Worm (Caenorhabditis elegans) whole organism, young adult: Measurements from ENCODE around the gene R10E9.4.

Source experiments
- B0019.2 ChIP-seq: fragments of 200-800 bp; sonication (Bioruptor generic); conservative IDR thresholded peaks from 2 replicates; pipeline ENCODE4 v1.3.6; 2022; ENCODE audit warnings: missing genetic modification reagents, missing genetic modification characterization, missing compliant biosample characterization
- B0261.1 ChIP-seq: sonication (generic microtip); optimal IDR thresholded peaks from 2 replicates; lab custom pipeline; 2016; ENCODE audit warnings: mild to moderate bottlenecking, missing genetic modification characterization, moderate library complexity, missing compliant biosample characterization
- B0336.3 ChIP-seq: fragments of 200-800 bp; sonication (Bioruptor generic); IDR thresholded peaks from 2 replicates; pipeline ENCODE4 v1.3.6; 2022; ENCODE audit warnings: missing genetic modification characterization, missing compliant biosample characterization
- C06A6.2 ChIP-seq: fragments of 200-800 bp; sonication (Bioruptor generic); conservative IDR thresholded peaks from 2 replicates; pipeline ENCODE4 v1.3.6; 2022; ENCODE audit warnings: missing genetic modification characterization, missing compliant biosample characterization
- D2030.7 ChIP-seq: fragments of 200-800 bp; sonication (Bioruptor generic); IDR thresholded peaks from 2 replicates; pipeline ENCODE4 v1.3.6; 2022; ENCODE audit warnings: missing genetic modification reagents, missing genetic modification characterization, missing compliant biosample characterization
- F37B4.10 ChIP-seq: fragments of 200-800 bp; sonication (Bioruptor generic); IDR thresholded peaks from 2 replicates; pipeline ENCODE4 v1.3.6; 2022; ENCODE audit warnings: missing genetic modification characterization, missing compliant biosample characterization
- F39B2.1 ChIP-seq: fragments of 200-800 bp; sonication (Bioruptor generic); IDR thresholded peaks from 2 replicates; pipeline ENCODE4 v1.3.6; 2022; ENCODE audit warnings: missing genetic modification reagents, missing genetic modification characterization, missing compliant biosample characterization
- F57C9.4 ChIP-seq: sonication (generic microtip); optimal IDR thresholded peaks from 2 replicates; lab custom pipeline; 2017; ENCODE audit warnings: mild to moderate bottlenecking, missing genetic modification characterization, missing compliant biosample characterization
- Y53G8AR.9 ChIP-seq: fragments of 200-800 bp; sonication (Bioruptor generic); conservative IDR thresholded peaks from 2 replicates; pipeline ENCODE4 v1.3.6; 2022; ENCODE audit warnings: missing genetic modification reagents, missing genetic modification characterization, missing compliant biosample characterization
- ZK185.1 ChIP-seq: sonication (generic microtip); optimal IDR thresholded peaks from 2 replicates; lab custom pipeline; 2016; ENCODE audit warnings: mild to moderate bottlenecking, missing genetic modification characterization, missing compliant biosample characterization; ENCODE audit not compliant: poor library complexity, severe bottlenecking
- ama-1 ChIP-seq, 3 experiments: fragments of 150-350 bp in 1 of 3; sonication (generic microtip) in 2 of 3; optimal IDR thresholded peaks; 2 replicates each; lab custom pipeline; 2014 to 2018; ENCODE audit warnings: missing biosample characterization in 2 of 3, missing genetic modification characterization in 2 of 3, missing genetic modification reagents in 2 of 3
- aptf-3 ChIP-seq: fragments of 200-800 bp; sonication (Bioruptor generic); IDR thresholded peaks from 2 replicates; pipeline ENCODE4 v1.3.6; 2022; ENCODE audit warnings: missing genetic modification characterization, missing compliant biosample characterization
- athp-1 ChIP-seq: sonication (generic microtip); optimal IDR thresholded peaks from 2 replicates; lab custom pipeline; 2017; ENCODE audit warnings: mild to moderate bottlenecking, missing genetic modification characterization, missing compliant biosample characterization
- attf-3 ChIP-seq: fragments of 200-800 bp; sonication (Bioruptor generic); conservative IDR thresholded peaks from 2 replicates; pipeline ENCODE4 v1.3.6; 2022; ENCODE audit warnings: missing genetic modification reagents, missing genetic modification characterization, missing compliant biosample characterization
- bed-1 ChIP-seq: fragments of 200-800 bp; sonication (Bioruptor generic); IDR thresholded peaks from 2 replicates; pipeline ENCODE4 v1.3.6; 2022; ENCODE audit warnings: missing genetic modification reagents, missing genetic modification characterization, missing compliant biosample characterization
- bed-2 ChIP-seq: fragments of 200-800 bp; sonication (Bioruptor generic); IDR thresholded peaks from 2 replicates; pipeline ENCODE4 v1.3.6; 2022; ENCODE audit warnings: missing genetic modification reagents, missing genetic modification characterization, missing compliant biosample characterization
- cebp-2 ChIP-seq: fragments of 200-800 bp; sonication (Bioruptor generic); IDR thresholded peaks from 2 replicates; pipeline ENCODE4 v1.3.6; 2022; ENCODE audit warnings: missing genetic modification characterization, missing compliant biosample characterization
- ceh-100 ChIP-seq: fragments of 200-800 bp; sonication (Bioruptor generic); IDR thresholded peaks from 2 replicates; pipeline ENCODE4 v1.3.6; 2022; ENCODE audit warnings: missing genetic modification reagents, missing genetic modification characterization, missing compliant biosample characterization
- ceh-40 ChIP-seq: fragments of 200-800 bp; sonication (Bioruptor generic); IDR thresholded peaks from 2 replicates; pipeline ENCODE4 v1.3.6; 2022; ENCODE audit warnings: missing genetic modification characterization, missing compliant biosample characterization
- dpl-1 ChIP-seq: fragments of 150-350 bp; optimal IDR thresholded peaks from 2 replicates; lab custom pipeline; 2014; ENCODE audit warnings: missing biosample characterization, missing genetic modification reagents, missing genetic modification characterization
- egl-18 ChIP-seq: fragments of 200-800 bp; sonication (Bioruptor generic); IDR thresholded peaks from 2 replicates; pipeline ENCODE4 v1.3.6; 2022; ENCODE audit warnings: missing genetic modification reagents, missing genetic modification characterization, missing compliant biosample characterization
- egl-44 ChIP-seq: fragments of 200-800 bp; sonication (Bioruptor generic); IDR thresholded peaks from 2 replicates; pipeline ENCODE4 v1.3.6; 2022; ENCODE audit warnings: missing genetic modification reagents, missing genetic modification characterization, missing compliant biosample characterization
- egrh-3 ChIP-seq: fragments of 200-800 bp; sonication (Bioruptor generic); IDR thresholded peaks from 2 replicates; pipeline ENCODE4 v1.3.6; 2022; ENCODE audit warnings: missing genetic modification reagents, missing genetic modification characterization, missing compliant biosample characterization
- ekl-4 ChIP-seq: fragments of 200-800 bp; sonication (Bioruptor generic); IDR thresholded peaks from 2 replicates; pipeline ENCODE4 v1.3.6; 2022; ENCODE audit warnings: missing genetic modification reagents, missing genetic modification characterization, missing compliant biosample characterization
- hlh-12 ChIP-seq: sonication (generic microtip); optimal IDR thresholded peaks from 2 replicates; lab custom pipeline; 2016; ENCODE audit warnings: missing genetic modification characterization, missing compliant biosample characterization
- hmg-1.2 ChIP-seq: fragments of 200-800 bp; sonication (Bioruptor generic); IDR thresholded peaks from 2 replicates; pipeline ENCODE4 v1.3.6; 2022; ENCODE audit warnings: missing genetic modification reagents, missing genetic modification characterization, missing compliant biosample characterization
- hsf-1 ChIP-seq: fragments of 200-800 bp; sonication (Bioruptor generic); IDR thresholded peaks from 2 replicates; pipeline ENCODE4 v1.3.6; 2022; ENCODE audit warnings: missing genetic modification reagents, missing genetic modification characterization, missing compliant biosample characterization
- let-607 ChIP-seq, 2 experiments: fragments of 200-800 bp in 1 of 2; sonication (Bioruptor generic) in 1 of 2; sonication (generic microtip) in 1 of 2; optimal IDR thresholded peaks; 2 replicates each; lab custom pipeline; 2016 to 2018; ENCODE audit warnings: mild to moderate bottlenecking in 2 of 2, missing compliant biosample characterization in 2 of 2, missing genetic modification characterization in 2 of 2, moderate library complexity in 2 of 2, missing genotype in 1 of 2
- lin-40 ChIP-seq: sonication (generic microtip); optimal IDR thresholded peaks from 2 replicates; lab custom pipeline; 2016; ENCODE audit warnings: missing genetic modification characterization, mild to moderate bottlenecking, missing compliant biosample characterization, missing genotype, missing genetic modification reagents
- lsy-27 ChIP-seq: sonication (generic microtip); optimal IDR thresholded peaks from 2 replicates; lab custom pipeline; 2017; ENCODE audit warnings: missing genetic modification characterization, mild to moderate bottlenecking, missing compliant biosample characterization, antibody characterized with exemption, missing genotype, borderline replicate concordance; ENCODE audit not compliant: insufficient read depth
- madf-10 ChIP-seq: sonication (generic microtip); optimal IDR thresholded peaks from 2 replicates; lab custom pipeline; 2016; ENCODE audit warnings: mild to moderate bottlenecking, missing genetic modification characterization, missing compliant biosample characterization
- madf-8 ChIP-seq: fragments of 200-800 bp; sonication (Bioruptor generic); conservative IDR thresholded peaks from 2 replicates; pipeline ENCODE4 v1.3.6; 2022; ENCODE audit warnings: missing genetic modification reagents, missing genetic modification characterization, missing compliant biosample characterization
- mcd-1 ChIP-seq: fragments of 200-800 bp; sonication (Bioruptor generic); IDR thresholded peaks from 2 replicates; pipeline ENCODE4 v1.3.6; 2022; ENCODE audit warnings: missing genetic modification reagents, missing genetic modification characterization, missing compliant biosample characterization
- mes-4 ChIP-seq: sonication (generic microtip); optimal IDR thresholded peaks from 2 replicates; lab custom pipeline; 2016; ENCODE audit warnings: missing genotype, missing genetic modification characterization, missing compliant biosample characterization
- nfya-2 ChIP-seq: fragments of 200-800 bp; sonication (Bioruptor generic); IDR thresholded peaks from 2 replicates; pipeline ENCODE4 v1.3.6; 2022; ENCODE audit warnings: missing genetic modification reagents, missing genetic modification characterization, missing compliant biosample characterization
- nhr-80 ChIP-seq: sonication (generic microtip); optimal IDR thresholded peaks from 2 replicates; lab custom pipeline; 2016; ENCODE audit warnings: missing genetic modification characterization, missing compliant biosample characterization
- nhr-90 ChIP-seq: sonication (generic microtip); optimal IDR thresholded peaks from 2 replicates; lab custom pipeline; 2016; ENCODE audit warnings: missing genotype, mild to moderate bottlenecking, missing genetic modification characterization, missing compliant biosample characterization
- pbrm-1 ChIP-seq: fragments of 200-800 bp; sonication (Bioruptor generic); IDR thresholded peaks from 2 replicates; pipeline ENCODE4 v1.3.6; 2022; ENCODE audit warnings: missing genetic modification reagents, missing genetic modification characterization, missing compliant biosample characterization
- rpc-1 ChIP-seq, 2 experiments: fragments of 150-350 bp in 1 of 2; sonication (generic microtip) in 1 of 2; optimal IDR thresholded peaks; 2 replicates each; lab custom pipeline; 2014 to 2018; ENCODE audit warnings: missing biosample characterization in 1 of 2, missing genetic modification characterization in 1 of 2, missing genetic modification reagents in 1 of 2, missing genotype in 1 of 2
- snpc-1.3 ChIP-seq: sonication (generic microtip); optimal IDR thresholded peaks from 2 replicates; lab custom pipeline; 2017; ENCODE audit warnings: missing genetic modification characterization, mild to moderate bottlenecking, missing compliant biosample characterization, antibody characterized with exemption, moderate library complexity, missing genotype, missing genetic modification reagents; ENCODE audit not compliant: insufficient read depth
- somi-1 ChIP-seq: fragments of 200-800 bp; sonication (Bioruptor generic); optimal IDR thresholded peaks from 2 replicates; lab custom pipeline; 2018; ENCODE audit warnings: mild to moderate bottlenecking, missing genetic modification characterization, missing compliant biosample characterization
- sptf-2 ChIP-seq: fragments of 200-800 bp; sonication (Bioruptor generic); optimal IDR thresholded peaks from 2 replicates; lab custom pipeline; 2018; ENCODE audit warnings: mild to moderate bottlenecking, missing genetic modification characterization, missing compliant biosample characterization
- tbp1 ChIP-seq: fragments of 200-800 bp; sonication (Bioruptor generic); optimal IDR thresholded peaks from 2 replicates; lab custom pipeline; 2018; ENCODE audit warnings: mild to moderate bottlenecking, missing genetic modification characterization, missing compliant biosample characterization
- tbx-9 ChIP-seq: sonication (generic microtip); optimal IDR thresholded peaks from 2 replicates; lab custom pipeline; 2016; ENCODE audit warnings: borderline replicate concordance, missing genetic modification characterization, inconsistent platforms, missing compliant biosample characterization
- zim-3 ChIP-seq: sonication (generic microtip); optimal IDR thresholded peaks from 2 replicates; lab custom pipeline; 2017; ENCODE audit warnings: mild to moderate bottlenecking, missing genetic modification characterization, moderate library complexity, missing compliant biosample characterization
- ztf-25 ChIP-seq: fragments of 200-800 bp; sonication (Bioruptor generic); IDR thresholded peaks from 2 replicates; pipeline ENCODE4 v1.3.6; 2022; ENCODE audit warnings: missing genetic modification reagents, missing genetic modification characterization, missing compliant biosample characterization
- ztf-28 ChIP-seq: fragments of 200-800 bp; sonication (Bioruptor generic); IDR thresholded peaks from 2 replicates; pipeline ENCODE4 v1.3.6; 2022; ENCODE audit warnings: missing genetic modification reagents, missing genetic modification characterization, missing compliant biosample characterization

Gene R10E9.4

DNA sequence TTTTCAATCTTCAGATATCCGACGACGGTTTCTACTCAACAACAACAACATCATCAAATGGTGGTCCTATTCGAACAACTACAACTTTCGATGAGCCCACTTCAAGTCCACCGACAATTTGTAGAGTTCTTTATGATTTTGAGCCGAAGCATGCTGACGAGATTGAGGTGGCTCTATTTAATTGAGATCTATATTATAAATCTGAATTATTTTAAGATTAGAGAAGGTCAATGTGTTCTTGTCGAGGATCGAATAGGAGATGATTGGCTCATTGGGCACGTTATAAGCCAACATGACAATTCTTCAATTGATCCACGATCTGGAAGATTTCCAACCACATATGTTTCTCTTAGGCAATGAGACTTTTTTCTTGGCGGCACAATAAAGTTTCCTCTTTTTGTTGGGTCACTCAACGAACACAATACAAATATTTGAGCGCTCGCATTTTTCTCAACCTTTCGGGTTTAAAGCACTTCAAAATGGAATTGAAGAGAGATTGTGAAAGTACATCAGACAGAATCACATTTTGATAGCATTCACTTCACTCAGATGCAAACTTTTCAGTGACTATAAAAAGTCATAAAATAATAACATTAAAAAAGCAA is 42.9 kb upstream of the R10E9.4 start (continued):
- TF ChIP-seq attf-3 (GFP tag; lab: Robert Waterston, UW) (no peak; the same call in 1 of the 2 replicates), ceh-100 (GFP tag; lab: Robert Waterston, UW) (no peak; the same call in none of the 2 replicates), F57C9.4 (tag; lab: Kevin White, UChicago) (no peak), madf-10 (no peak), ekl-4 (GFP tag; lab: Robert Waterston, UW) (peak; percentile 84), ztf-28 (GFP tag; lab: Robert Waterston, UW) (no peak), rpc-1 (optimal IDR thresholded peaks at IDR 0.05; lab: Kevin White, UChicago) (no peak), rpc-1 (tag; optimal IDR thresholded peaks at IDR 0.05; lab: Kevin White, UChicago) (peak; percentile 2), dpl-1 (GFP tag; lab: Kevin White, UChicago) (peak; percentile 30), C06A6.2 (GFP tag; lab: Robert Waterston, UW) (no peak), hlh-12 (tag; lab: Kevin White, UChicago) (no peak), snpc-1.3 (peak; percentile 46), mcd-1 (0 out of 2 replicates have a peak, but pooled peaks have one; percentile 9), sptf-2 (GFP tag; lab: Kevin White, UChicago) (no peak), bed-1 (GFP tag; lab: Robert Waterston, UW) (0 out of 2 replicates have a peak, but pooled peaks have one; percentile 63), nhr-80 (tag; lab: Kevin White, UChicago) (no peak), B0336.3 (GFP tag; lab: Robert Waterston, UW) (peak; percentile 93), hmg-1.2 (GFP tag; lab: Robert Waterston, UW) (no peak; the same call in 1 of the 2 replicates), egl-44 (GFP tag; lab: Robert Waterston, UW) (peak; percentile 63), F39B2.1 (no peak), mes-4 (tag; lab: Kevin White, UChicago) (no peak), ceh-40 (no peak), athp-1 (tag; lab: Kevin White, UChicago) (peak; percentile 79), cebp-2 (GFP tag; lab: Robert Waterston, UW) (0 out of 2 replicates have a peak, but pooled peaks have one; percentile 58), egl-18 (GFP tag; lab: Robert Waterston, UW) (no peak), somi-1 (GFP tag; lab: Kevin White, UChicago) (peak; percentile 27), nfya-2 (GFP tag; lab: Robert Waterston, UW) (0 out of 2 replicates have a peak, but pooled peaks have one; percentile 69), aptf-3 (no peak), ztf-25 (GFP tag; lab: Robert Waterston, UW) (no peak), lsy-27 (tag; lab: Kevin White, UChicago) (no peak), pbrm-1 (peak; percentile 63), F37B4.10 (GFP tag; lab: Robert Waterston, UW) (0 out of 2 replicates have a peak, but pooled peaks have one; percentile 64), tbp1 (GFP tag; lab: Kevin White, UChicago) (peak; percentile 44), D2030.7 (peak; percentile 62), let-607 (tag; optimal IDR thresholded peaks at IDR 0.05; lab: Kevin White, UChicago) (peak in 1 of 2 experiments; percentile 9), hsf-1 (GFP tag; lab: Robert Waterston, UW) (peak; percentile 86), Y53G8AR.9 (GFP tag; lab: Robert Waterston, UW) (peak; percentile 95), ama-1 (optimal IDR thresholded peaks at IDR 0.05; lab: Kevin White, UChicago) (no peak), ama-1 (GFP tag; optimal IDR thresholded peaks at IDR 0.05; lab: Kevin White, UChicago) (peak in 1 of 2 experiments; percentile 88), lin-40 (tag; lab: Kevin White, UChicago) (peak; percentile 54), egrh-3 (GFP tag; lab: Robert Waterston, UW) (no peak), tbx-9 (no peak), B0019.2 (GFP tag; lab: Robert Waterston, UW) (0 out of 2 replicates have a peak, but pooled peaks have one; percentile 50), bed-2 (GFP tag; lab: Robert Waterston, UW) (no peak), nhr-90 (tag; lab: Kevin White, UChicago) (no peak), ZK185.1 (no peak), madf-8 (GFP tag; lab: Robert Waterston, UW) (peak; percentile 59), zim-3 (no peak), B0261.1 (tag; lab: Kevin White, UChicago) (no peak)
